Worm (Caenorhabditis elegans) whole organism, L2 larva: ENCODE results near the gene srt-50.

Experiments
- alr-1 ChIP-seq: fragments of 150-350 bp; optimal IDR thresholded peaks from 2 replicates; lab custom pipeline; 2014; ENCODE audit warnings: missing biosample characterization, missing genetic modification characterization
- aly-2 ChIP-seq: fragments of 150-350 bp; optimal IDR thresholded peaks from 2 replicates; lab custom pipeline; 2014; ENCODE audit warnings: missing biosample characterization, missing genetic modification characterization
- ama-1 ChIP-seq: fragments of 150-350 bp; optimal IDR thresholded peaks from 2 replicates; lab custom pipeline; 2018; ENCODE audit warnings: inconsistent platforms
- crh-2 ChIP-seq: sonication (generic microtip); optimal IDR thresholded peaks from 2 replicates; lab custom pipeline; 2017; ENCODE audit warnings: missing biosample characterization, missing genetic modification characterization
- elt-3 ChIP-seq: sonication (generic microtip); optimal IDR thresholded peaks from 2 replicates; lab custom pipeline; 2017; ENCODE audit warnings: missing biosample characterization, missing genetic modification characterization
- fos-1 ChIP-seq: fragments of 150-350 bp; optimal IDR thresholded peaks from 2 replicates; lab custom pipeline; 2014; ENCODE audit warnings: missing biosample characterization, missing genetic modification characterization
- lin-11 ChIP-seq: fragments of 150-350 bp; sonication (generic microtip); optimal IDR thresholded peaks from 2 replicates; lab custom pipeline; 2014; ENCODE audit warnings: missing biosample characterization, missing genetic modification characterization, inconsistent platforms, mixed read lengths
- lin-13 ChIP-seq: fragments of 150-350 bp; optimal IDR thresholded peaks from 2 replicates; lab custom pipeline; 2014; ENCODE audit warnings: missing biosample characterization, missing genetic modification reagents, missing genetic modification characterization
- lsy-2 ChIP-seq, 2 experiments: fragments of 150-350 bp in 1 of 2; sonication (generic microtip) in 1 of 2; optimal IDR thresholded peaks; 2 replicates each; lab custom pipeline; 2014 to 2017; ENCODE audit warnings: missing biosample characterization in 2 of 2, missing genetic modification characterization in 2 of 2
- nhr-11 ChIP-seq: fragments of 150-350 bp; optimal IDR thresholded peaks from 2 replicates; lab custom pipeline; 2014; ENCODE audit warnings: missing biosample characterization, missing genetic modification characterization
- peb-1 ChIP-seq: fragments of 150-350 bp; optimal IDR thresholded peaks from 2 replicates; lab custom pipeline; 2014; ENCODE audit warnings: missing biosample characterization, missing genetic modification characterization
- snpc-4 ChIP-seq: fragments of 150-350 bp; optimal IDR thresholded peaks from 2 replicates; lab custom pipeline; 2014; ENCODE audit warnings: missing biosample characterization, missing genetic modification characterization
- unc-62 ChIP-seq: fragments of 150-350 bp; optimal IDR thresholded peaks from 2 replicates; lab custom pipeline; 2014; ENCODE audit warnings: missing biosample characterization, missing genetic modification reagents, missing genetic modification characterization
- ztf-11 ChIP-seq: sonication (generic microtip); optimal IDR thresholded peaks from 2 replicates; lab custom pipeline; 2017; ENCODE audit warnings: missing biosample characterization, missing genetic modification characterization

DNA sequence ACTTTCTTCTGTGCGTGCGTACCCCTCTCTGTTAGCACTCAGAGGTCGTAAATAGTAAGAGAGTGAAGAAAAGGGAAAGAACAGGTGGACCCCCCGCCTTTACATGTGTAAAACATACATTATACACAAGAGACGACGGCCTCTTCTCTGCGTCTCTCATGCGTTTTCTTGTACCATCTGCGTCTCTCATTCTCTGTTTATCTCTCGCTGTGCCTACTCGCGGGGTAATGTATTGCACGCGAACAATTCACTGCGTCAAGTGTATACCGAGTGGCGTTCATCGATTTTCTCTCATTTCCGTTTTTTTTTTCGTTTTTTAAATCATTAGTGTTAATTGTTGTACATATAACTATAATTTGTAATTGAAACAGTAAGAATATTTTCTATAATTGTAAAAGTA is 32.7 kb downstream of the srt-50 start:
- TF ChIP-seq nhr-11 (no peak), lin-13 (GFP tag; lab: Kevin White, UChicago) (peak; percentile 53), unc-62 (GFP tag; lab: Kevin White, UChicago) (no peak), lin-11 (tag; lab: Kevin White, UChicago) (no peak), snpc-4 (tag; lab: Kevin White, UChicago) (no peak), peb-1 (tag; lab: Kevin White, UChicago) (no peak), crh-2 (tag; lab: Kevin White, UChicago) (no peak), lsy-2 (tag; optimal IDR thresholded peaks at IDR 0.05; lab: Kevin White, UChicago) (no peak), fos-1 (tag; lab: Kevin White, UChicago) (no peak), alr-1 (tag; lab: Kevin White, UChicago) (no peak), elt-3 (tag; lab: Kevin White, UChicago) (no peak), ztf-11 (tag; lab: Kevin White, UChicago) (no peak), ama-1 (lab: Kevin White, UChicago) (no peak), aly-2 (tag; lab: Kevin White, UChicago) (no peak)
